Fruit fly (Drosophila melanogaster) whole organism, adult: ENCODE measurements around the gene Rab9D.
A peak's percentile ranks its signal among the peaks of the same experiment; 100 is the strongest.

Experiments used
- CG11617 ChIP-seq: fragments of 200-800 bp; sonication (Bioruptor generic); optimal IDR thresholded peaks from 2 replicates; lab custom pipeline; 2017; ENCODE audit warnings: mild to moderate bottlenecking, missing biosample characterization, missing genetic modification reagents, missing genetic modification characterization
- CG12768 ChIP-seq: fragments of 200-800 bp; sonication (Bioruptor generic); optimal IDR thresholded peaks from 2 replicates; lab custom pipeline; 2017; ENCODE audit warnings: missing biosample characterization, missing genetic modification characterization, mild to moderate bottlenecking, moderate library complexity, missing genetic modification reagents
- CG14711 ChIP-seq: fragments of 200-800 bp; sonication (Bioruptor generic); optimal IDR thresholded peaks from 2 replicates; lab custom pipeline; 2018; ENCODE audit warnings: missing biosample characterization, mild to moderate bottlenecking, missing genetic modification characterization, moderate library complexity
- CG33017 ChIP-seq: fragments of 200-800 bp; sonication (Bioruptor generic); optimal IDR thresholded peaks from 2 replicates; lab custom pipeline; 2018; ENCODE audit warnings: missing biosample characterization, mild to moderate bottlenecking, missing genetic modification characterization, moderate library complexity
- CG5204 ChIP-seq: fragments of 200-800 bp; sonication (Bioruptor generic); optimal IDR thresholded peaks from 2 replicates; lab custom pipeline; 2016; ENCODE audit warnings: missing biosample characterization, missing genetic modification characterization
- CG7045 ChIP-seq: fragments of 200-800 bp; sonication (Bioruptor generic); optimal IDR thresholded peaks from 2 replicates; lab custom pipeline; 2017; ENCODE audit warnings: missing biosample characterization, mild to moderate bottlenecking, missing genetic modification characterization
- CG7101 ChIP-seq: fragments of 200-800 bp; sonication (Bioruptor generic); optimal IDR thresholded peaks from 2 replicates; lab custom pipeline; 2018; ENCODE audit warnings: missing biosample characterization, mild to moderate bottlenecking, missing genetic modification characterization, moderate library complexity
- Clk ChIP-seq: fragments of 200-800 bp; sonication (Bioruptor generic); optimal IDR thresholded peaks from 2 replicates; lab custom pipeline; 2017; ENCODE audit warnings: missing biosample characterization, missing genetic modification characterization
- Crg-1 ChIP-seq: fragments of 200-800 bp; sonication (Bioruptor generic); optimal IDR thresholded peaks from 2 replicates; lab custom pipeline; 2016; ENCODE audit warnings: missing biosample characterization, missing genetic modification characterization
- Hr96 ChIP-seq: fragments of 200-800 bp; sonication (Bioruptor generic); optimal IDR thresholded peaks from 2 replicates; lab custom pipeline; 2016; ENCODE audit warnings: missing biosample characterization, missing genetic modification characterization
- Mnt ChIP-seq: fragments of 200-800 bp; sonication (Bioruptor generic); optimal IDR thresholded peaks from 2 replicates; lab custom pipeline; 2016; ENCODE audit warnings: missing biosample characterization, mild to moderate bottlenecking, missing genetic modification characterization
- pad ChIP-seq: fragments of 200-800 bp; sonication (Bioruptor generic); optimal IDR thresholded peaks from 3 replicates; lab custom pipeline; 2017; ENCODE audit warnings: missing biosample characterization, missing genetic modification characterization, mild to moderate bottlenecking, moderate library complexity, missing genetic modification reagents

Rab9D gene

DNA sequence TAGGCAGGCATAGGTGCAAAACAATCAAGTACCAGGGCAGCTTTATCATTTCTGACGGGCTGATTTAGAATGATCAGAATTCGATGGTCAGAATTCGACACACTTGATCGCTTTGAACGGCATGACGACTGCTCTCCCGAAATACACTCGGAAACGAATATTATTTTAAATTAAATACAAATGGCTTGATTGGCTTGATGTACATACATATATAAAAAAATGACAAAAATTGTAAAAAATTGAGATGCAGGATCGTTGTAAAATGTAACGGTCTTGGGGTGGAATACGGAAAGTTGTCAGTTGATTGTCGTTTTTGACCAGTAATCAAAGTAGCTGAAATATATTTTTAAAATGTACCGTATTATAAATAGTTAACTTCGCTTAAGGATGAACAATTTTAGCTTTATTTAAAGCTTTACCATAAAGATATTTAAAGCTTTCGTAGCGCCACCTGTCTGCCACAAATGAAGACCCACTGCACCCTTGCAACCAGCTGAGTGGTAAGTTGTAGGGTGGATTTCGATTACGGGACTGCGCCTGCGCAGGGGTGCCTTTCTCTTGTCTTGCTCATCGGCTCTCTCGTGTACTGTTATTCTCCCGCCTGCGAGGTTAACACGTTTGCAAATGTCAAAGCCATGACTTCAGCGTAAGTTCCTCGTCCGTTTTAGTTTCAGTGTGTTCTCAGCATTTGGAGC, 38.3 kb downstream of the Rab9D start, which contains the start of the genes CG9806 and X11Lbeta:
Gene CG9806, minus strand, starts transcription at position 51 of the 695 bp plus-strand sequence.
Gene X11Lbeta, plus strand, starts transcription at position 676 of the 695 bp plus-strand sequence.
- TF ChIP-seq CG33017 (tag; lab: Kevin White, UChicago) (no peak), CG12768 (GFP tag; lab: Kevin White, UChicago) (no peak)

dm6 chrX:10628874-10629273, 40.0 kb downstream of the Rab9D start:
- peak; percentile 46 for TF ChIP-seq CG5204
- peak; percentile 36 for TF ChIP-seq pad (GFP tag; lab: Kevin White, UChicago)
- peak; percentile 36 for TF ChIP-seq CG7045 (GFP tag; lab: Kevin White, UChicago)
- TF ChIP-seq CG11617 (GFP tag; lab: Kevin White, UChicago): peak; percentile 12
- no peak for TF ChIP-seq Crg-1
- peak; percentile 9 for TF ChIP-seq CG33017 (tag; lab: Kevin White, UChicago)
- peak; percentile 35 for TF ChIP-seq CG14711 (tag; lab: Kevin White, UChicago)
- TF ChIP-seq Mnt (GFP tag; lab: Kevin White, UChicago): no peak
- TF ChIP-seq CG7101: peak; percentile 43
- TF ChIP-seq Clk (GFP tag; lab: Kevin White, UChicago): no peak
- peak; percentile 63 for TF ChIP-seq Hr96
